Worm (Caenorhabditis elegans): Measurements from ENCODE around the gene srlf-10.
"Not testable (repeated sequence)": the region's sequence is repeated elsewhere in the genome, so short reads cannot be mapped to it uniquely, and the experiment has no call there.

srlf-10 gene

DNA sequence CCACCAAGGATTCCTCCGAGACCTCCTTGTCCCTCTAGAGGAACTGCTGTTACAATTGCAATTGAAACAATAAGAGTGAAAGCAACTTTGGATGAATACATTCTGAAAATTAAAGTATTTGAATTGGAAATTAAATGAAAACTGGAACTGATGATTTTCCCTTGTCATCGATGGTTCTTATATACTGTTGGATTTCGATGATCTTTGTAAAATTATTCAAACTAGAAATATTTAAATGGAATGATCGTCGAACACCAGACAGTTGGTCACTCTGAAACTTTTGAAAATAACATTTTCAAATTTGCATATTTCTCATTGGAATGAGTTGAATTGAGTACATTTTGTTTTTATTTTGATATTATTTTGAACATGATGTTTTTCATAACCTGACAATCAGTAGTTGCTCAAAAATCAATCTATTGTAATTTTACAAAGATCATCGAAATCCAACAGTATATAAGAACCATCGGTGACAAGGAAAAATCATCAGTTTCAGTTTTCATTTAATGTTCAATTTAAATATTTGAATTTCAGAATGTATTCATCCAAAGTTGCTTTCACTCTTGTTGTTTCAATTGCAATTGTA, at the start of gene srlf-10, which contains the start of gene srlf-9:
TSS of gene srlf-10 (plus strand) at position 536 of the 586 bp plus-strand sequence.
TSS of gene srlf-9 (minus strand) at position 101 of the 586 bp plus-strand sequence.
- not testable (repeated sequence) for TF ChIP-seq W03F9.2, dao-5, him-1 (tag; optimal IDR thresholded peaks at IDR 0.05)

- TF ChIP-seq dao-5 (tag; optimal IDR thresholded peaks at IDR 0.05): no peak
- no peak for TF ChIP-seq W03F9.2 (tag; optimal IDR thresholded peaks at IDR 0.05)
- no peak for TF ChIP-seq him-1 (tag; optimal IDR thresholded peaks at IDR 0.05)
Measured at ce11 chrIII:13359256-13359655, 42.8 kb upstream of the srlf-10 start, which contains the start of gene F53A2.9. TSS of gene F53A2.9 (minus strand) at chrIII:13359356.

ce11 chrIII:13359847-13360246, 42.2 kb upstream of the srlf-10 start:
- TF ChIP-seq him-1 (tag; optimal IDR thresholded peaks at IDR 0.05) (no peak), W03F9.2 (tag; optimal IDR thresholded peaks at IDR 0.05) (peak; percentile 28)

- no peak for TF ChIP-seq dao-5 (tag; optimal IDR thresholded peaks at IDR 0.05)
- TF ChIP-seq him-1 (tag; optimal IDR thresholded peaks at IDR 0.05): no peak
- no peak for TF ChIP-seq W03F9.2 (tag; optimal IDR thresholded peaks at IDR 0.05)
Measured at ce11 chrIII:13370980-13371379, 31.0 kb upstream of the srlf-10 start, which contains the start of gene T03F6.9. TSS of gene T03F6.9 (minus strand) at chrIII:13371080.

DNA sequence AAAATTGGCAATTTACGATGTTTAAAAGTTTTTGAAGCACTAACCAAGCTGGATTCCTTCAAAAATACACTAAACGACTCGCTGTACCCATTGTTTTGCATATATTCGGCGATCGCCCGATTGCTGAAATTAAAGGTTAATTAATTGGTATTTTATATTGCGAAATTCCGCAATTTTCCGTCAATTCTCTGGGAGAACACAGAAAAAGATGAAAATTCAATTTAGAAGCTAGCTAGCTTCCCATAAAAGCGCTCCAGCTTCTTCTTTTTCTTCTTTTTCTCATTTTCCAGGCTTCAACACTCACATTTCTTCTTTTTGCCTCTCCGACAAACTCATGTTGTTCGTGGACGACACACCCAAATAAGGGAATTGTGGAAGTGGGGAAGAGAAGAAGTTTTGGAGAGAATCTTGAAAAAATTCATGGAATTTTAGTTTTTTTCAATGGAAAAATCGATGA, 25.7 kb upstream of the srlf-10 start, which contains the start of gene lis-1:
TSS of gene lis-1 (minus strand) at position 407 of the 457 bp plus-strand sequence.
- TF ChIP-seq W03F9.2 (tag; optimal IDR thresholded peaks at IDR 0.05): no peak
- no peak for TF ChIP-seq dao-5 (tag; optimal IDR thresholded peaks at IDR 0.05)
- TF ChIP-seq him-1 (tag; optimal IDR thresholded peaks at IDR 0.05): no peak

DNA sequence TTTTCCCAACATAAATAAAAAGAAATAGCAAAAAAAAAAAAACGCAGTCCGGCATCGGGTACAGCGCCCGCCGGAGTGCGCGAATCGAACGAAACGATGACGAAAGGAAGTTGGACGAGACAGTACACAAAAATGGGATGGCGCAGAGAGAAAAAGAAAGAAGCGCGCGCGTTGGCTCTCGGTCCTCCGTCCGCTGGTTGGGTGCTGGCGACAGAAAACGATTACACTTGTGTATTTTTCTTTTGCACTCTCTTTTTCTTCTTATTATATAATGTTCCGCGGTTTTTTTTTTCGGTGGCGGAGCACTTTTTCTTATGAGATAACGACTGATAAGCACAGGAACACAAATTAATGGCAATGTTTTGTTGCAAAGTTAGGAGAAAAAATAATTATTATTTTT, 24.8 kb upstream of the srlf-10 start:
- TF ChIP-seq W03F9.2 (tag; optimal IDR thresholded peaks at IDR 0.05) (peak; percentile 20), him-1 (tag; optimal IDR thresholded peaks at IDR 0.05) (no peak), dao-5 (tag; optimal IDR thresholded peaks at IDR 0.05) (no peak)

- TF ChIP-seq dao-5 (tag; optimal IDR thresholded peaks at IDR 0.05): no peak
- no peak for TF ChIP-seq him-1 (tag; optimal IDR thresholded peaks at IDR 0.05)
- no peak for TF ChIP-seq W03F9.2 (tag; optimal IDR thresholded peaks at IDR 0.05)
Measured at ce11 chrIII:13378242-13378641, 23.8 kb upstream of the srlf-10 start, which contains the start of gene T03F6.10. TSS of gene T03F6.10 (minus strand) at chrIII:13378342.

ce11 chrIII:13380196-13380595, 21.8 kb upstream of the srlf-10 start, which contains the start of gene T03F6.6:
TSS of gene T03F6.6 (minus strand) at chrIII:13380296.
- TF ChIP-seq him-1 (tag; optimal IDR thresholded peaks at IDR 0.05) (no peak), W03F9.2 (tag; optimal IDR thresholded peaks at IDR 0.05) (no peak), dao-5 (tag; optimal IDR thresholded peaks at IDR 0.05) (no peak)

ce11 chrIII:13380881-13381280, 21.1 kb upstream of the srlf-10 start:
- TF ChIP-seq him-1 (tag; optimal IDR thresholded peaks at IDR 0.05) (no peak), W03F9.2 (tag; optimal IDR thresholded peaks at IDR 0.05) (no peak), dao-5 (tag; optimal IDR thresholded peaks at IDR 0.05) (no peak)

- TF ChIP-seq W03F9.2 (tag; optimal IDR thresholded peaks at IDR 0.05): no peak
- no peak for TF ChIP-seq him-1 (tag; optimal IDR thresholded peaks at IDR 0.05)
- TF ChIP-seq dao-5 (tag; optimal IDR thresholded peaks at IDR 0.05): no peak
Measured at ce11 chrIII:13381684-13382083, 20.3 kb upstream of the srlf-10 start.

- TF ChIP-seq W03F9.2 (tag; optimal IDR thresholded peaks at IDR 0.05) (no peak), him-1 (tag; optimal IDR thresholded peaks at IDR 0.05) (no peak), dao-5 (tag; optimal IDR thresholded peaks at IDR 0.05) (no peak)
Measured at ce11 chrIII:13383159-13383558, 18.8 kb upstream of the srlf-10 start.

DNA sequence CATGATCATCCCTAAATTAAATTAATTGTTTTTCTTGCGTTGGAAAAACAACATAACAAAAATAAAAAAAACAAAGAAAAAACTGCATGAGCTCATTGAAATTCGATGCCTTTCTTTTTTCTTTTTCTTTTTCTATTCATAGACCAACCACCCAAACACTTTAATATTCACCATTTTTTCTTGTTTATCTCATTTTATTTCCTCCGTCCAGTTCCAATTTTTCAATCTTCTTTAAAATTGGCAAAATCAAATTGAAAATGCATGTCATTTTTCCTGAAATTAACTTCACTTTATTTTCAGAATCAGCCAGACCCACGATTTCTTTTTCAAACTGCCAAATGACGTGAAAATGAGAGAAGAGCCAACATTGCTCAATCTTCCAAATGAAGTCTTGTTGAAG, 16.2 kb upstream of the srlf-10 start, which contains the start of gene T03F6.4:
TSS of gene T03F6.4 (plus strand) at position 301 of the 400 bp plus-strand sequence.
- no peak for TF ChIP-seq dao-5 (tag; optimal IDR thresholded peaks at IDR 0.05)
- TF ChIP-seq W03F9.2 (tag; optimal IDR thresholded peaks at IDR 0.05): no peak
- no peak for TF ChIP-seq him-1 (tag; optimal IDR thresholded peaks at IDR 0.05)

- TF ChIP-seq dao-5 (tag; optimal IDR thresholded peaks at IDR 0.05): no peak
- no peak for TF ChIP-seq him-1 (tag; optimal IDR thresholded peaks at IDR 0.05)
- no peak for TF ChIP-seq W03F9.2 (tag; optimal IDR thresholded peaks at IDR 0.05)
Measured at ce11 chrIII:13388621-13389020, 13.4 kb upstream of the srlf-10 start.

- TF ChIP-seq W03F9.2 (tag; optimal IDR thresholded peaks at IDR 0.05) (no peak), him-1 (tag; optimal IDR thresholded peaks at IDR 0.05) (no peak), dao-5 (tag; optimal IDR thresholded peaks at IDR 0.05) (no peak)
Measured at ce11 chrIII:13389078-13389477, 12.9 kb upstream of the srlf-10 start, which contains the start of gene T03F6.3. TSS of gene T03F6.3 (plus strand) at chrIII:13389395.

All from whole organism, L4/young adult.